Fruit fly (Drosophila melanogaster): Measurements from ENCODE around the gene Upf1.

- TF ChIP-seq CG4318 (GFP tag; optimal IDR thresholded peaks at IDR 0.05) (no peak), fd85E (GFP tag; optimal IDR thresholded peaks at IDR 0.05) (no peak), CG8119 (GFP tag; IDR thresholded peaks at IDR 0.05) (no peak), CG3919 (GFP tag; optimal IDR thresholded peaks at IDR 0.05) (no peak), Lpt (GFP tag; optimal IDR thresholded peaks at IDR 0.05) (no peak), fkh (GFP tag; optimal IDR thresholded peaks at IDR 0.05) (no peak), cyc (GFP tag; optimal IDR thresholded peaks at IDR 0.05) (no peak), vri (GFP tag; optimal IDR thresholded peaks at IDR 0.05) (no peak), CG11762 (GFP tag; optimal IDR thresholded peaks at IDR 0.05; ENCODE audit: insufficient read depth) (no peak), CG32006 (GFP tag; optimal IDR thresholded peaks at IDR 0.05) (no peak), CG6792 (GFP tag; optimal IDR thresholded peaks at IDR 0.05) (no peak)
Observed at dm6 chrX:11894198-11894597, 11.0 kb downstream of the Upf1 start.
